Worm (Caenorhabditis elegans): Measurements from ENCODE around the gene W01B6.4.
"Not testable (repeated sequence)": the region's sequence is repeated elsewhere in the genome, so short reads cannot be mapped to it uniquely, and the experiment has no call there.

The W01B6.4 gene

ce11 chrIV:10075034-10075510 is at the start of gene W01B6.4, which contains the start of gene ttbk-4:
Gene W01B6.4, plus strand, starts transcription at chrIV:10075460.
Gene ttbk-4, minus strand, starts transcription at chrIV:10075134.
- no peak for TF ChIP-seq B0310.2 (tag; optimal IDR thresholded peaks at IDR 0.05)
- TF ChIP-seq pes-1 (GFP tag; IDR thresholded peaks at IDR 0.05) = no peak
- no peak for TF ChIP-seq aly-1 (tag; optimal IDR thresholded peaks at IDR 0.05)
- TF ChIP-seq sea-1 (GFP tag; conservative IDR thresholded peaks at IDR 0.05) = no peak
- no peak for TF ChIP-seq ceh-13 (GFP tag; optimal IDR thresholded peaks at IDR 0.05)
- no peak for TF ChIP-seq tra-4 (tag; optimal IDR thresholded peaks at IDR 0.05)
- TF ChIP-seq hmg-4 (GFP tag; optimal IDR thresholded peaks at IDR 0.05) = no peak
- TF ChIP-seq ceh-36 (tag; optimal IDR thresholded peaks at IDR 0.05) = no peak
- no peak for TF ChIP-seq tbx-11 (GFP tag; IDR thresholded peaks at IDR 0.05)
- no peak for TF ChIP-seq F13C5.2 (tag; optimal IDR thresholded peaks at IDR 0.05)
- no peak for TF ChIP-seq flt-1 (GFP tag; IDR thresholded peaks at IDR 0.05)
- no peak for TF ChIP-seq hnd-1 (tag; optimal IDR thresholded peaks at IDR 0.05)
- TF ChIP-seq ets-7 (tag; optimal IDR thresholded peaks at IDR 0.05) = no peak
- no peak for TF ChIP-seq tbx-37 (GFP tag; conservative IDR thresholded peaks at IDR 0.05)
- no peak for TF ChIP-seq scrt-1 (GFP tag; IDR thresholded peaks at IDR 0.05)

ce11 chrIV:10026129-10026528 is 49.1 kb upstream of the W01B6.4 start:
- no peak for TF ChIP-seq ceh-13 (GFP tag; optimal IDR thresholded peaks at IDR 0.05)
- no peak for TF ChIP-seq sea-1 (GFP tag; conservative IDR thresholded peaks at IDR 0.05)
- no peak for TF ChIP-seq flt-1 (GFP tag; IDR thresholded peaks at IDR 0.05)
- TF ChIP-seq tra-4 (tag; optimal IDR thresholded peaks at IDR 0.05) = no peak
- no peak for TF ChIP-seq tbx-11 (GFP tag; IDR thresholded peaks at IDR 0.05)
- TF ChIP-seq B0310.2 (tag; optimal IDR thresholded peaks at IDR 0.05) = no peak
- TF ChIP-seq hmbx-1 (tag; optimal IDR thresholded peaks at IDR 0.05) = no peak
- no peak for TF ChIP-seq ceh-36 (tag; optimal IDR thresholded peaks at IDR 0.05)
- TF ChIP-seq tbx-37 (GFP tag; conservative IDR thresholded peaks at IDR 0.05) = no peak
- no peak for TF ChIP-seq pes-1 (GFP tag; IDR thresholded peaks at IDR 0.05)
- TF ChIP-seq aly-1 (tag; optimal IDR thresholded peaks at IDR 0.05) = no peak
- no peak for TF ChIP-seq ets-7 (tag; optimal IDR thresholded peaks at IDR 0.05)
- TF ChIP-seq hnd-1 (tag; optimal IDR thresholded peaks at IDR 0.05) = no peak
- TF ChIP-seq hmg-4 (GFP tag; optimal IDR thresholded peaks at IDR 0.05) = no peak
- no peak for TF ChIP-seq ama-1 (optimal IDR thresholded peaks at IDR 0.05)
- TF ChIP-seq F13C5.2 (tag; optimal IDR thresholded peaks at IDR 0.05) = no peak
- TF ChIP-seq scrt-1 (GFP tag; IDR thresholded peaks at IDR 0.05) = no peak

ce11 chrIV:10027566-10027965 is 47.7 kb upstream of the W01B6.4 start, which contains the start of gene gipc-2:
Gene gipc-2, minus strand, starts transcription at chrIV:10027666.
- TF ChIP-seq sea-1 (GFP tag; conservative IDR thresholded peaks at IDR 0.05) = no peak
- TF ChIP-seq ama-1 (optimal IDR thresholded peaks at IDR 0.05) = no peak
- TF ChIP-seq ceh-13 (GFP tag; optimal IDR thresholded peaks at IDR 0.05) = no peak
- no peak for TF ChIP-seq hmg-4 (GFP tag; optimal IDR thresholded peaks at IDR 0.05)
- no peak for TF ChIP-seq hnd-1 (tag; optimal IDR thresholded peaks at IDR 0.05)
- no peak for TF ChIP-seq tra-4 (tag; optimal IDR thresholded peaks at IDR 0.05)
- TF ChIP-seq B0310.2 (tag; optimal IDR thresholded peaks at IDR 0.05) = no peak

ce11 chrIV:10028779-10029178 is 46.5 kb upstream of the W01B6.4 start, which contains the start of the genes F44D12.16 and msd-2:
Gene F44D12.16, plus strand, starts transcription at chrIV:10029079.
Gene msd-2, plus strand, starts transcription at chrIV:10029083.
- not testable (repeated sequence) for TF ChIP-seq B0310.2, hmbx-1, F13C5.2 (tag; optimal IDR thresholded peaks at IDR 0.05)

- no peak for TF ChIP-seq hnd-1 (tag; optimal IDR thresholded peaks at IDR 0.05)
- no peak for TF ChIP-seq F13C5.2 (tag; optimal IDR thresholded peaks at IDR 0.05)
- TF ChIP-seq sea-1 (GFP tag; conservative IDR thresholded peaks at IDR 0.05) = no peak
- TF ChIP-seq ceh-13 (GFP tag; optimal IDR thresholded peaks at IDR 0.05) = no peak
- TF ChIP-seq ama-1 (optimal IDR thresholded peaks at IDR 0.05) = no peak
- no peak for TF ChIP-seq pes-1 (GFP tag; IDR thresholded peaks at IDR 0.05)
- TF ChIP-seq tra-4 (tag; optimal IDR thresholded peaks at IDR 0.05) = no peak
- TF ChIP-seq hmg-4 (GFP tag; optimal IDR thresholded peaks at IDR 0.05) = no peak
- TF ChIP-seq hmbx-1 (tag; optimal IDR thresholded peaks at IDR 0.05) = no peak
- TF ChIP-seq tbx-11 (GFP tag; IDR thresholded peaks at IDR 0.05) = no peak
- no peak for TF ChIP-seq tbx-37 (GFP tag; conservative IDR thresholded peaks at IDR 0.05)
- TF ChIP-seq B0310.2 (tag; optimal IDR thresholded peaks at IDR 0.05) = no peak
- no peak for TF ChIP-seq aly-1 (tag; optimal IDR thresholded peaks at IDR 0.05)
- no peak for TF ChIP-seq scrt-1 (GFP tag; IDR thresholded peaks at IDR 0.05)
Measured at ce11 chrIV:10033053-10033452, 42.2 kb upstream of the W01B6.4 start, which contains the start of gene F44D12.6. Gene F44D12.6, plus strand, starts transcription at chrIV:10033353.

ce11 chrIV:10036966-10037365 is 38.3 kb upstream of the W01B6.4 start, which contains the start of gene F44D12.10:
Gene F44D12.10, minus strand, starts transcription at chrIV:10037066.
- TF ChIP-seq ets-7 (tag; optimal IDR thresholded peaks at IDR 0.05) (no peak), ama-1 (optimal IDR thresholded peaks at IDR 0.05) (no peak), scrt-1 (GFP tag; IDR thresholded peaks at IDR 0.05) (no peak), hmg-4 (GFP tag; optimal IDR thresholded peaks at IDR 0.05) (no peak), F13C5.2 (tag; optimal IDR thresholded peaks at IDR 0.05) (no peak), sea-1 (GFP tag; conservative IDR thresholded peaks at IDR 0.05) (no peak), tra-4 (tag; optimal IDR thresholded peaks at IDR 0.05) (no peak), hmbx-1 (tag; optimal IDR thresholded peaks at IDR 0.05) (no peak), B0310.2 (tag; optimal IDR thresholded peaks at IDR 0.05) (no peak), ceh-13 (GFP tag; optimal IDR thresholded peaks at IDR 0.05) (no peak), aly-1 (tag; optimal IDR thresholded peaks at IDR 0.05) (no peak), ceh-36 (tag; optimal IDR thresholded peaks at IDR 0.05) (no peak), flt-1 (GFP tag; IDR thresholded peaks at IDR 0.05) (no peak), pes-1 (GFP tag; IDR thresholded peaks at IDR 0.05) (no peak), tbx-37 (GFP tag; conservative IDR thresholded peaks at IDR 0.05) (no peak), hnd-1 (tag; optimal IDR thresholded peaks at IDR 0.05) (no peak), tbx-11 (GFP tag; IDR thresholded peaks at IDR 0.05) (no peak)

- TF ChIP-seq hmg-4 (GFP tag; optimal IDR thresholded peaks at IDR 0.05) (no peak), aly-1 (tag; optimal IDR thresholded peaks at IDR 0.05) (no peak), ets-7 (tag; optimal IDR thresholded peaks at IDR 0.05) (no peak), sea-1 (GFP tag; conservative IDR thresholded peaks at IDR 0.05) (no peak), tra-4 (tag; optimal IDR thresholded peaks at IDR 0.05) (no peak), hmbx-1 (tag; optimal IDR thresholded peaks at IDR 0.05) (no peak), tbx-11 (GFP tag; IDR thresholded peaks at IDR 0.05) (no peak), ama-1 (optimal IDR thresholded peaks at IDR 0.05) (no peak), F13C5.2 (tag; optimal IDR thresholded peaks at IDR 0.05) (no peak), pes-1 (GFP tag; IDR thresholded peaks at IDR 0.05) (no peak), ceh-36 (tag; optimal IDR thresholded peaks at IDR 0.05) (no peak), tbx-37 (GFP tag; conservative IDR thresholded peaks at IDR 0.05) (no peak), B0310.2 (tag; optimal IDR thresholded peaks at IDR 0.05) (no peak), flt-1 (GFP tag; IDR thresholded peaks at IDR 0.05) (no peak)
Measured at ce11 chrIV:10040803-10041202, 34.5 kb upstream of the W01B6.4 start, which contains the start of gene dhs-31. Gene dhs-31, minus strand, starts transcription at chrIV:10040903.
